Worm (Caenorhabditis elegans): ENCODE data around the gene nhr-128.

Gene nhr-128

ce11 chrV:2207527-2207926, 14.3 kb upstream of the nhr-128 start:
- TF ChIP-seq tbx-8 (GFP tag; optimal IDR thresholded peaks at IDR 0.05) = no peak
- no peak for TF ChIP-seq ceh-39 (tag; optimal IDR thresholded peaks at IDR 0.05)
- no peak for TF ChIP-seq sem-2 (GFP tag; optimal IDR thresholded peaks at IDR 0.05)
- no peak for TF ChIP-seq elt-3 (tag; optimal IDR thresholded peaks at IDR 0.05)
- TF ChIP-seq cnd-1 (tag; optimal IDR thresholded peaks at IDR 0.05) = no peak
- TF ChIP-seq nhr-2 (tag; optimal IDR thresholded peaks at IDR 0.05) = no peak
- TF ChIP-seq pha-4 (tag; optimal IDR thresholded peaks at IDR 0.05) = no peak
- no peak for TF ChIP-seq nhr-76 (tag; optimal IDR thresholded peaks at IDR 0.05)
- no peak for TF ChIP-seq mls-2 (tag; optimal IDR thresholded peaks at IDR 0.05)
- TF ChIP-seq nhr-28 (tag; optimal IDR thresholded peaks at IDR 0.05) = no peak
- TF ChIP-seq ces-1 (GFP tag; optimal IDR thresholded peaks at IDR 0.05) = no peak
- TF ChIP-seq ceh-43 (GFP tag; optimal IDR thresholded peaks at IDR 0.05) = no peak
- no peak for TF ChIP-seq bed-3 (GFP tag; optimal IDR thresholded peaks at IDR 0.05)

ce11 chrV:2211936-2212335, 9.9 kb upstream of the nhr-128 start, which contains the start of gene nhr-133:
nhr-133 (minus strand) TSS chrV:2212118.
- no peak for TF ChIP-seq unc-39 (tag; optimal IDR thresholded peaks at IDR 0.05)
- TF ChIP-seq ham-2 (GFP tag; optimal IDR thresholded peaks at IDR 0.05) = no peak
- TF ChIP-seq sem-2 (GFP tag; optimal IDR thresholded peaks at IDR 0.05) = no peak
- TF ChIP-seq cnd-1 (tag; optimal IDR thresholded peaks at IDR 0.05) = no peak
- no peak for TF ChIP-seq bed-3 (GFP tag; optimal IDR thresholded peaks at IDR 0.05)
- no peak for TF ChIP-seq mls-2 (tag; optimal IDR thresholded peaks at IDR 0.05)
- no peak for TF ChIP-seq tbx-8 (GFP tag; optimal IDR thresholded peaks at IDR 0.05)
- no peak for TF ChIP-seq ces-1 (GFP tag; optimal IDR thresholded peaks at IDR 0.05)
- TF ChIP-seq elt-3 (tag; optimal IDR thresholded peaks at IDR 0.05) = no peak
- TF ChIP-seq zip-8 (tag; optimal IDR thresholded peaks at IDR 0.05) = no peak
- no peak for TF ChIP-seq mep-1 (tag; optimal IDR thresholded peaks at IDR 0.05)
- TF ChIP-seq unc-62 (GFP tag; optimal IDR thresholded peaks at IDR 0.05) = no peak
- no peak for TF ChIP-seq ceh-39 (tag; optimal IDR thresholded peaks at IDR 0.05)
- TF ChIP-seq blmp-1 (tag; optimal IDR thresholded peaks at IDR 0.05) = no peak
- TF ChIP-seq ceh-83 (GFP tag; optimal IDR thresholded peaks at IDR 0.05) = no peak
- TF ChIP-seq pha-4 (tag; optimal IDR thresholded peaks at IDR 0.05) = no peak
- no peak for TF ChIP-seq nhr-237 (tag; optimal IDR thresholded peaks at IDR 0.05)
- TF ChIP-seq drap-1 (GFP tag; optimal IDR thresholded peaks at IDR 0.05) = no peak
- no peak for TF ChIP-seq M03D4.4 (tag; optimal IDR thresholded peaks at IDR 0.05)

- TF ChIP-seq M03D4.4 (tag; optimal IDR thresholded peaks at IDR 0.05) (no peak), pha-4 (tag; optimal IDR thresholded peaks at IDR 0.05) (peak; percentile 6)
These were observed 7.3 kb upstream of the nhr-128 start, which contains the start of gene nhr-184 for ce11 chrV:2214428-2215038. nhr-184 (minus strand) TSS chrV:2214478.

- no peak for TF ChIP-seq nhr-28 (tag; optimal IDR thresholded peaks at IDR 0.05)
- no peak for TF ChIP-seq unc-120 (tag; optimal IDR thresholded peaks at IDR 0.05; ENCODE audit: poor library complexity, severe bottlenecking)
- TF ChIP-seq elt-1 (tag; optimal IDR thresholded peaks at IDR 0.05; ENCODE audit: borderline replicate concordance, insufficient read depth) = no peak
- no peak for TF ChIP-seq sptf-1 (tag; optimal IDR thresholded peaks at IDR 0.05)
- no peak for TF ChIP-seq lin-13 (tag; optimal IDR thresholded peaks at IDR 0.05)
- no peak for TF ChIP-seq blmp-1 (tag; optimal IDR thresholded peaks at IDR 0.05)
- TF ChIP-seq sem-2 (GFP tag; optimal IDR thresholded peaks at IDR 0.05) = no peak
These were observed 6.5 kb upstream of the nhr-128 start, which contains the start of gene nstp-8 for ce11 chrV:2215352-2215751. nstp-8 (plus strand) TSS chrV:2215652.

ce11 chrV:2216927-2217326, 4.9 kb upstream of the nhr-128 start:
- TF ChIP-seq mab-5 (tag; optimal IDR thresholded peaks at IDR 0.05) = no peak
- no peak for TF ChIP-seq mls-2 (tag; optimal IDR thresholded peaks at IDR 0.05)
- TF ChIP-seq mep-1 (tag; optimal IDR thresholded peaks at IDR 0.05) = no peak

ce11 chrV:2218803-2219202, 3.1 kb upstream of the nhr-128 start, which contains the start of gene nhr-56:
nhr-56 (plus strand) TSS chrV:2219004.
- TF ChIP-seq nhr-12 (tag; optimal IDR thresholded peaks at IDR 0.05) (no peak), nhr-76 (tag; optimal IDR thresholded peaks at IDR 0.05) (no peak), unc-120 (tag; optimal IDR thresholded peaks at IDR 0.05; ENCODE audit: poor library complexity, severe bottlenecking) (no peak), ham-2 (GFP tag; optimal IDR thresholded peaks at IDR 0.05) (no peak), pha-4 (tag; optimal IDR thresholded peaks at IDR 0.05) (peak; percentile 89), mep-1 (tag; optimal IDR thresholded peaks at IDR 0.05) (no peak), nhr-237 (tag; optimal IDR thresholded peaks at IDR 0.05) (peak; percentile 44), lin-32 (GFP tag; optimal IDR thresholded peaks at IDR 0.05) (no peak), ceh-43 (GFP tag; optimal IDR thresholded peaks at IDR 0.05) (no peak)

Data from whole organism, mixed stage, embryonic.